Fruit fly (Drosophila melanogaster): ENCODE measurements around the gene CG10516.

Gene CG10516

DNA sequence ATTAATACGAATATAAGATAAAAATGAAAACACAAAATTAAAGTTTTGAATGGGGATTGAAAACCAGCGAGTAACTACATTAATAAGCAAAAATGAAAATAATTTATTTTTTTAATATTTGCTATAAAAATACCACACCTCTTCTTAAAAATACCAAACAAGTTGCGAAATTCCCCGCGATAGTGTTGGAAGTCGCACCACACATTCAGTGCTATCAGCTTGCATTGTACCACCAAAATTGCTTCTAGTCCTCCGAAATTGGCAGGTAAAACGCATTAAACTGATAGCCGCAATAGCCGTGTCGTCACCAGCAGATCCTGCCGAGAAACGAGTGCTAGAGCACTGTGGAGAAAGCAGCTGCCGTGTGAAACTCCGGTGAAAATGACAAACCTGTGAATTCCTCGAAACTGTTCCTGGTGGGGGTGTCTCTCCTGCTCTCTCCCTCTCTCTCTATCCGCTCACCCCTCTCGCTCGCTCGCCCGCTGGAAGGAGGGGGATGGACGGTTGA, 20.1 kb downstream of the CG10516 start, which contains the start of gene Hip14 (continued):
- TF ChIP-seq CG6272 (GFP tag; IDR thresholded peaks at IDR 0.05) (0 out of 2 replicates have a peak, but pooled peaks have one; percentile 4), CG43689 (GFP tag; IDR thresholded peaks at IDR 0.05) (no peak), crol (GFP tag; IDR thresholded peaks at IDR 0.05) (peak; percentile 91), Scr (GFP tag; IDR thresholded peaks at IDR 0.05; ENCODE audit: partially characterized antibody) (peak; percentile 22; the same call in 1 of the 2 replicates), mld (GFP tag; IDR thresholded peaks at IDR 0.05; ENCODE audit: partially characterized antibody) (no peak), usp (GFP tag; optimal IDR thresholded peaks at IDR 0.05) (no peak), CG4617 (GFP tag; optimal IDR thresholded peaks at IDR 0.05; ENCODE audit: borderline replicate concordance) (peak; percentile 89), CG7987 (GFP tag; optimal IDR thresholded peaks at IDR 0.05) (no peak), CG9876 (GFP tag; optimal IDR thresholded peaks at IDR 0.05) (no peak), Dp (GFP tag; optimal IDR thresholded peaks at IDR 0.05) (peak; percentile 39), sd (tag; optimal IDR thresholded peaks at IDR 0.05) (peak; percentile 86), Mrtf (GFP tag; IDR thresholded peaks at IDR 0.05) (no peak), CG7556 (GFP tag; optimal IDR thresholded peaks at IDR 0.05) (peak; percentile 23), nom (GFP tag; optimal IDR thresholded peaks at IDR 0.05) (peak; percentile 57), ap (GFP tag; IDR thresholded peaks at IDR 0.05) (no peak), Xbp1 (GFP tag; optimal IDR thresholded peaks at IDR 0.05) (peak; percentile 11), row (GFP tag; IDR thresholded peaks at IDR 0.05) (0 out of 3 replicates have a peak, but pooled peaks have one; percentile 39), bcd (GFP tag; optimal IDR thresholded peaks at IDR 0.05) (no peak), chinmo (GFP tag; IDR thresholded peaks at IDR 0.05; ENCODE audit: partially characterized antibody) (no peak), Tbp (GFP tag; optimal IDR thresholded peaks at IDR 0.05) (no peak), unpg (GFP tag; optimal IDR thresholded peaks at IDR 0.05) (no peak), eve (GFP tag; optimal IDR thresholded peaks at IDR 0.05) (no peak), crp (GFP tag; optimal IDR thresholded peaks at IDR 0.05) (peak in 1 of 2 experiments; percentile 0), NfI (GFP tag; optimal IDR thresholded peaks at IDR 0.05) (no peak), wek (GFP tag; optimal IDR thresholded peaks at IDR 0.05) (no peak), CG30020 (tag; optimal IDR thresholded peaks at IDR 0.05) (peak; percentile 48), CTCF (GFP tag; optimal IDR thresholded peaks at IDR 0.05) (peak; percentile 18), CG18476 (GFP tag; optimal IDR thresholded peaks at IDR 0.05) (no peak), CG3726 (GFP tag; IDR thresholded peaks at IDR 0.05) (no peak), insv (GFP tag; optimal IDR thresholded peaks at IDR 0.05) (no peak), HLH54F (GFP tag; optimal IDR thresholded peaks at IDR 0.05) (peak; percentile 0), org-1 (GFP tag; optimal IDR thresholded peaks at IDR 0.05) (peak; percentile 17), Ssrp (tag; optimal IDR thresholded peaks at IDR 0.05) (peak; percentile 21), CG15514 (GFP tag; optimal IDR thresholded peaks at IDR 0.05) (peak; percentile 31), Myb (GFP tag; optimal IDR thresholded peaks at IDR 0.05) (no peak), sob (GFP tag; IDR thresholded peaks at IDR 0.05) (peak; percentile 28; the same call in 1 of the 2 replicates), CG12659 (GFP tag; optimal IDR thresholded peaks at IDR 0.05) (peak; percentile 70), Side (GFP tag; optimal IDR thresholded peaks at IDR 0.05) (no peak), vvl (GFP tag; IDR thresholded peaks at IDR 0.05) (peak; percentile 39), CG11247 (GFP tag; IDR thresholded peaks at IDR 0.05) (no peak), CG9727 (GFP tag; optimal IDR thresholded peaks at IDR 0.05) (peak; percentile 33), Xrp1 (GFP tag; IDR thresholded peaks at IDR 0.05) (no peak), MESR4 (GFP tag; optimal IDR thresholded peaks at IDR 0.05) (peak; percentile 98), MBD-R2 (GFP tag; IDR thresholded peaks at IDR 0.05) (peak; percentile 57), CG3847 (GFP tag; IDR thresholded peaks at IDR 0.05) (0 out of 2 replicates have a peak, but pooled peaks have one; percentile 14), ERR (GFP tag; optimal IDR thresholded peaks at IDR 0.05) (peak; percentile 10), chn (GFP tag; optimal IDR thresholded peaks at IDR 0.05) (peak; percentile 15), phol (tag; optimal IDR thresholded peaks at IDR 0.05) (peak; percentile 37), HmgZ (tag; optimal IDR thresholded peaks at IDR 0.05) (peak; percentile 18), nerfin-1 (tag; optimal IDR thresholded peaks at IDR 0.05) (peak; percentile 80), CG13123 (GFP tag; optimal IDR thresholded peaks at IDR 0.05) (no peak)

Data from whole organism, embryonic.